Worm (Caenorhabditis elegans) whole organism, young adult: ENCODE results near the gene otpl-4.

ENCODE experiments used
- Y53F4B.3 ChIP-seq: fragments of 200-800 bp; sonication (Bioruptor generic); IDR thresholded peaks from 2 replicates; pipeline ENCODE4 v1.3.6; 2022; ENCODE audit warnings: missing genetic modification reagents, missing genetic modification characterization, missing compliant biosample characterization
- Y95B8A.8 ChIP-seq: fragments of 200-800 bp; sonication (Bioruptor generic); IDR thresholded peaks from 2 replicates; pipeline ENCODE4 v1.3.6; 2022; ENCODE audit warnings: missing genetic modification reagents, missing genetic modification characterization, missing compliant biosample characterization
- attf-6 ChIP-seq: fragments of 200-800 bp; sonication (Bioruptor generic); IDR thresholded peaks from 2 replicates; pipeline ENCODE4 v1.3.6; 2022; ENCODE audit warnings: missing genetic modification reagents, missing genetic modification characterization, missing compliant biosample characterization
- ceh-79 ChIP-seq: sonication (generic microtip); optimal IDR thresholded peaks from 2 replicates; lab custom pipeline; 2017; ENCODE audit warnings: mild to moderate bottlenecking, missing genetic modification characterization, missing compliant biosample characterization
- dpl-1 ChIP-seq: fragments of 150-350 bp; optimal IDR thresholded peaks from 2 replicates; lab custom pipeline; 2014; ENCODE audit warnings: missing biosample characterization, missing genetic modification reagents, missing genetic modification characterization
- hsf-1 ChIP-seq: fragments of 200-800 bp; sonication (Bioruptor generic); IDR thresholded peaks from 2 replicates; pipeline ENCODE4 v1.3.6; 2022; ENCODE audit warnings: missing genetic modification reagents, missing genetic modification characterization, missing compliant biosample characterization
- madf-3 ChIP-seq: fragments of 200-800 bp; sonication (Bioruptor generic); IDR thresholded peaks from 2 replicates; pipeline ENCODE4 v1.3.6; 2022; ENCODE audit warnings: missing genetic modification reagents, missing genetic modification characterization, missing compliant biosample characterization
- snpc-1.3 ChIP-seq: sonication (generic microtip); optimal IDR thresholded peaks from 2 replicates; lab custom pipeline; 2017; ENCODE audit warnings: missing genetic modification characterization, mild to moderate bottlenecking, missing compliant biosample characterization, antibody characterized with exemption, moderate library complexity, missing genotype, missing genetic modification reagents; ENCODE audit not compliant: insufficient read depth
- snpc-4 ChIP-seq, 5 experiments: fragments of 150-350 bp in 1 of 5; sonication (generic microtip) in 4 of 5; optimal IDR thresholded peaks; 2 replicates each; lab custom pipeline; 2014 to 2018; ENCODE audit warnings: missing genetic modification characterization in 5 of 5, missing biosample characterization in 3 of 5, antibody characterized with exemption in 2 of 5, mild to moderate bottlenecking in 2 of 5, missing compliant biosample characterization in 2 of 5, missing genotype in 2 of 5, moderate library complexity in 2 of 5, missing genetic modification reagents in 1 of 5
- unc-130 ChIP-seq: sonication (generic microtip); optimal IDR thresholded peaks from 2 replicates; lab custom pipeline; 2016; ENCODE audit warnings: missing genetic modification reagents, missing genetic modification characterization, missing compliant biosample characterization
- ztf-28 ChIP-seq: fragments of 200-800 bp; sonication (Bioruptor generic); IDR thresholded peaks from 2 replicates; pipeline ENCODE4 v1.3.6; 2022; ENCODE audit warnings: missing genetic modification reagents, missing genetic modification characterization, missing compliant biosample characterization

DNA sequence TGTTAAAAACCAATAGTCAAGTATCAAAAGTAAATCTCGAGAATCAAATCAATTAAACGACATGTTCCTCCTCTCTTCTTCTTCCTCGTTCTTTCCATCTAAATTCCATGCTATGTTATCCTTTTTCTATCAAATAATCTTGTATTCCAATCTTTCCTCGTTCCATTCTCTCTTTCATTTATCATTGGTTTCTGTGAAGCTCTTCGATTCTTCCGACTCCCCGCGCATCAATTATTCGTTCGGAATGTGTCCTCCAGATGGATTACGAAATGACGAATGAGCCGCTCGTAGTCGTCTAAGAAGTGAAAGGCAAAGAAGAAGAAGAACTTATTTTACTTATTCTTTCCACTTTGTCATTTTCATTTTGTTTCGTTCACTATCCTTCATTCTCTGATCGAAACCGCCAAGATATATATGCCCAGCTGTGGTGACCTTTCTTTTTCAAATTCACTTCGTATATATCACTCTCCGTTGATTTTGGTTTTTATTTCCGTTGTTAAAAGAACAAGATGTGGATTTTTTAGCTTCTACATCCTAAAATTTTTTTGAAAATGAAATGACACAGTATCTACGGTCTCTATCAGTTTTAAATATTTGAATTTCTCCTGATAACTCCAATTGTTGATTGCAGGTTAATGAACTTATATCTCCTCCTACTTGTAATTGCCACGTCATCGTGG is 42.7 kb upstream of the otpl-4 start, which contains the start of gene pxn-1:
- TF ChIP-seq madf-3 (GFP tag; lab: Robert Waterston, UW), result no peak
- TF ChIP-seq ztf-28 (GFP tag; lab: Robert Waterston, UW), result no peak
- no peak for TF ChIP-seq snpc-1.3 (tag; lab: Kevin White, UChicago)
- no peak for TF ChIP-seq unc-130 (GFP tag; lab: Kevin White, UChicago)
- TF ChIP-seq attf-6 (GFP tag; lab: Robert Waterston, UW), result no peak
- TF ChIP-seq snpc-4 (GFP tag; optimal IDR thresholded peaks at IDR 0.05; lab: Kevin White, UChicago), result no peak
- TF ChIP-seq snpc-4 (tag; optimal IDR thresholded peaks at IDR 0.05; lab: Kevin White, UChicago), result no peak
- no peak for TF ChIP-seq dpl-1 (GFP tag; lab: Kevin White, UChicago)
- TF ChIP-seq Y53F4B.3 (GFP tag; lab: Robert Waterston, UW), result no peak
- no peak for TF ChIP-seq hsf-1 (GFP tag; lab: Robert Waterston, UW)
- TF ChIP-seq Y95B8A.8 (GFP tag; lab: Robert Waterston, UW), result no peak
- no peak for TF ChIP-seq ceh-79 (tag; lab: Kevin White, UChicago)
